Worm (Caenorhabditis elegans) whole organism, L3 larva: Measurements from ENCODE around the gene seu-1.

ENCODE experiments used
- R02D3.7 ChIP-seq: fragments of 150-350 bp; optimal IDR thresholded peaks from 2 replicates; lab custom pipeline; 2014; ENCODE audit warnings: missing biosample characterization, missing genetic modification characterization
- ZK546.5 ChIP-seq: sonication (generic microtip); optimal IDR thresholded peaks from 2 replicates; lab custom pipeline; 2017; ENCODE audit warnings: missing biosample characterization, missing genetic modification characterization
- aly-2 ChIP-seq: fragments of 150-350 bp; optimal IDR thresholded peaks from 2 replicates; lab custom pipeline; 2014; ENCODE audit warnings: missing biosample characterization, missing genetic modification characterization
- ama-1 ChIP-seq: fragments of 150-350 bp; optimal IDR thresholded peaks from 2 replicates; lab custom pipeline; 2018
- ceh-16 ChIP-seq: sonication (generic microtip); optimal IDR thresholded peaks from 2 replicates; lab custom pipeline; 2017; ENCODE audit warnings: missing biosample characterization, missing genetic modification characterization
- ceh-28 ChIP-seq: fragments of 150-350 bp; optimal IDR thresholded peaks from 2 replicates; lab custom pipeline; 2014; ENCODE audit warnings: missing biosample characterization, missing genetic modification reagents, missing genetic modification characterization
- ceh-82 ChIP-seq: fragments of 150-350 bp; optimal IDR thresholded peaks from 2 replicates; lab custom pipeline; 2014; ENCODE audit warnings: missing biosample characterization, missing genetic modification characterization
- daf-12 ChIP-seq: fragments of 150-350 bp; optimal IDR thresholded peaks from 2 replicates; lab custom pipeline; 2014; ENCODE audit warnings: missing biosample characterization, missing genetic modification reagents, missing genetic modification characterization
- egl-27 ChIP-seq: sonication (generic microtip); optimal IDR thresholded peaks from 4 replicates; lab custom pipeline; 2017; ENCODE audit warnings: missing biosample characterization, missing genetic modification reagents, missing genetic modification characterization
- egl-5 ChIP-seq: fragments of 150-350 bp; optimal IDR thresholded peaks from 2 replicates; lab custom pipeline; 2017; ENCODE audit warnings: missing biosample characterization, missing genetic modification reagents, missing genetic modification characterization, inconsistent platforms
- elt-2 ChIP-seq: sonication (generic microtip); optimal IDR thresholded peaks from 2 replicates; lab custom pipeline; 2016; ENCODE audit warnings: missing genetic modification reagents, mild to moderate bottlenecking, missing genetic modification characterization, missing compliant biosample characterization
- eor-1 ChIP-seq, 2 experiments: fragments of 150-350 bp; optimal IDR thresholded peaks; 2 replicates each; lab custom pipeline; 2014 to 2018; ENCODE audit warnings: missing biosample characterization in 2 of 2, missing genetic modification characterization in 2 of 2
- fkh-10 ChIP-seq: sonication (generic microtip); optimal IDR thresholded peaks from 2 replicates; lab custom pipeline; 2017; ENCODE audit warnings: missing biosample characterization, missing genetic modification reagents, missing genetic modification characterization
- fkh-2 ChIP-seq: fragments of 150-350 bp; optimal IDR thresholded peaks from 2 replicates; lab custom pipeline; 2014; ENCODE audit warnings: missing biosample characterization, missing genetic modification reagents, missing genetic modification characterization
- hmg-11 ChIP-seq: sonication (generic microtip); optimal IDR thresholded peaks from 2 replicates; lab custom pipeline; 2016; ENCODE audit warnings: missing genetic modification characterization, missing compliant biosample characterization
- jun-1 ChIP-seq: fragments of 150-350 bp; optimal IDR thresholded peaks from 2 replicates; lab custom pipeline; 2014; ENCODE audit warnings: missing biosample characterization, missing genetic modification reagents, missing genetic modification characterization
- lin-15B ChIP-seq: fragments of 150-350 bp; optimal IDR thresholded peaks from 2 replicates; lab custom pipeline; 2014; ENCODE audit warnings: missing biosample characterization, missing genetic modification characterization
- lin-39 ChIP-seq: fragments of 150-350 bp; optimal IDR thresholded peaks from 2 replicates; lab custom pipeline; 2018; ENCODE audit warnings: missing biosample characterization, missing genetic modification reagents, missing genetic modification characterization
- mdl-1 ChIP-seq: fragments of 150-350 bp; optimal IDR thresholded peaks from 2 replicates; lab custom pipeline; 2014; ENCODE audit warnings: missing biosample characterization, missing genetic modification characterization
- mml-1 ChIP-seq: fragments of 150-350 bp; sonication (generic microtip); optimal IDR thresholded peaks from 3 replicates; lab custom pipeline; 2014; ENCODE audit warnings: missing biosample characterization, missing genetic modification characterization
- nhr-11 ChIP-seq: fragments of 150-350 bp; optimal IDR thresholded peaks from 2 replicates; lab custom pipeline; 2014; ENCODE audit warnings: missing biosample characterization, missing genetic modification characterization
- nhr-12 ChIP-seq: fragments of 150-350 bp; optimal IDR thresholded peaks from 2 replicates; lab custom pipeline; 2014; ENCODE audit warnings: missing biosample characterization, missing genetic modification characterization
- nhr-23 ChIP-seq: fragments of 150-350 bp; optimal IDR thresholded peaks from 2 replicates; lab custom pipeline; 2014; ENCODE audit warnings: missing biosample characterization, missing genetic modification reagents, missing genetic modification characterization
- nhr-25 ChIP-seq: sonication (generic microtip); optimal IDR thresholded peaks from 2 replicates; lab custom pipeline; 2017; ENCODE audit warnings: missing biosample characterization, missing genetic modification characterization
- nhr-28 ChIP-seq: fragments of 150-350 bp; optimal IDR thresholded peaks from 2 replicates; lab custom pipeline; 2014; ENCODE audit warnings: missing biosample characterization, missing genetic modification characterization
- nhr-67 ChIP-seq: fragments of 150-350 bp; optimal IDR thresholded peaks from 2 replicates; lab custom pipeline; 2014; ENCODE audit warnings: missing biosample characterization, missing genetic modification characterization
- nhr-76 ChIP-seq: fragments of 150-350 bp; sonication (generic microtip); optimal IDR thresholded peaks from 5 replicates; lab custom pipeline; 2014; ENCODE audit warnings: missing biosample characterization, missing genetic modification characterization
- nhr-77 ChIP-seq: fragments of 150-350 bp; optimal IDR thresholded peaks from 2 replicates; lab custom pipeline; 2014; ENCODE audit warnings: missing biosample characterization, missing genetic modification characterization
- pha-4 ChIP-seq: fragments of 150-350 bp; optimal IDR thresholded peaks from 2 replicates; lab custom pipeline; 2014; ENCODE audit warnings: missing biosample characterization, missing genetic modification reagents, missing genetic modification characterization
- sea-2 ChIP-seq: fragments of 150-350 bp; sonication (generic microtip); optimal IDR thresholded peaks from 4 replicates; lab custom pipeline; 2014; ENCODE audit warnings: missing biosample characterization, missing genetic modification reagents, missing genetic modification characterization
- skn-1 ChIP-seq: fragments of 150-350 bp; optimal IDR thresholded peaks from 2 replicates; lab custom pipeline; 2014; ENCODE audit warnings: missing biosample characterization, missing genetic modification characterization
- snpc-4 ChIP-seq: fragments of 150-350 bp; optimal IDR thresholded peaks from 2 replicates; lab custom pipeline; 2014; ENCODE audit warnings: missing biosample characterization, missing genetic modification characterization
- tbx-2 ChIP-seq: sonication (generic microtip); optimal IDR thresholded peaks from 2 replicates; lab custom pipeline; 2016; ENCODE audit warnings: mild to moderate bottlenecking, missing genetic modification characterization, missing compliant biosample characterization
- unc-39 ChIP-seq: sonication (generic microtip); optimal IDR thresholded peaks from 4 replicates; lab custom pipeline; 2017; ENCODE audit warnings: missing biosample characterization, missing genetic modification characterization
- unc-62 ChIP-seq: fragments of 150-350 bp; sonication (generic microtip); optimal IDR thresholded peaks from 4 replicates; lab custom pipeline; 2014; ENCODE audit warnings: missing biosample characterization, missing genetic modification reagents, missing genetic modification characterization
- ztf-4 ChIP-seq: fragments of 150-350 bp; optimal IDR thresholded peaks from 2 replicates; lab custom pipeline; 2014; ENCODE audit warnings: missing biosample characterization, missing genetic modification characterization

Gene seu-1

DNA sequence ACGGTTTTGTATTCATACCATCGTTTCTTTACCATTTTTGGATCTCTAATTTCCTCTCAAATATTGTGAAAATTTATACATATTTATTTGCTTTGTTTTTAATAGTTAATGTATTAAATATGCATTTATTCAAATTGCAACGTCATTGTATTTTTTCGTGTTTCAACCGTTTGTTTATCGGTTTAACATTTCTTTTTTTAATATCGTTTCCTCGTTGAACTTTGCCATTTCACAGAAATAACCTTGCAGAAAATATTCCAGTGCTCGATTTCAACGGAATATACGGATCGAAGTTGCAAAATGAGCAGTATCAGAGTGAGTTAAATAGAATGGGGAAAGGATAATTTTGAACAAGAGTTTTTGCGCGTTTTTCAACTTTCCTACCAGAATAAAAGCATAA lies at the start of gene seu-1:
Gene seu-1, plus strand, starts transcription at position 301 of the 400 bp plus-strand sequence.
- TF ChIP-seq ceh-16 (tag; lab: Kevin White, UChicago) (no peak), mml-1 (tag; lab: Kevin White, UChicago) (no peak), tbx-2 (tag; lab: Kevin White, UChicago) (no peak), ama-1 (no peak), nhr-23 (tag; lab: Kevin White, UChicago) (no peak), ceh-28 (tag; lab: Kevin White, UChicago) (no peak), nhr-77 (tag; lab: Kevin White, UChicago) (no peak), lin-39 (tag; lab: Kevin White, UChicago) (no peak), skn-1 (tag; lab: Kevin White, UChicago) (no peak), ceh-82 (tag; lab: Kevin White, UChicago) (no peak), unc-62 (GFP tag; lab: Kevin White, UChicago) (no peak), ZK546.5 (no peak), fkh-10 (GFP tag; lab: Kevin White, UChicago) (no peak), fkh-2 (tag; lab: Kevin White, UChicago) (no peak), egl-5 (no peak), snpc-4 (tag; lab: Kevin White, UChicago) (no peak), ztf-4 (tag; lab: Kevin White, UChicago) (no peak), pha-4 (tag; lab: Kevin White, UChicago) (no peak), nhr-28 (no peak), daf-12 (tag; lab: Kevin White, UChicago) (no peak)

DNA sequence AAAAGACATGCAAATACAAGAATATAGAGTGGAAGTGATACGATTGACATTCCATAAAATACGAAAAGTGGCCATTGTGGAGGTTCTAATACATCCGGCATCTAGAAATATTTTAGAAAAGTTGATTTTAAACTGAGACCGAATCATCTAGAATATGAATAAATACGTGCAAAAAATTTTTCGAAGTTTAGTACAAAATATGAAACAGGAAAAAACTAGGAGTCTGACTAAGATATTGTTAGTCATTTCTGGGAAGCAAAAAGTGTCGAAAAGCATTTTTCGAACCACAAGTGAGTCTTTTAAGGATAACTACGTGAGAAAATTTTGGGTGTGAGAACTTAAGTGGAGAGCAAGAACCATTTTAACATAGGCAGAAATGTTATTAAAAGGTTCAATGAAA lies 47.3 kb upstream of the seu-1 start, which contains the start of gene srv-32:
Gene srv-32, minus strand, starts transcription at position 101 of the 400 bp plus-strand sequence.
- no peak for TF ChIP-seq hmg-11 (tag; lab: Kevin White, UChicago)
- no peak for TF ChIP-seq egl-27 (tag; lab: Kevin White, UChicago)
- no peak for TF ChIP-seq mdl-1 (tag; lab: Kevin White, UChicago)
- TF ChIP-seq, all 47 proteins: peak for 0

DNA sequence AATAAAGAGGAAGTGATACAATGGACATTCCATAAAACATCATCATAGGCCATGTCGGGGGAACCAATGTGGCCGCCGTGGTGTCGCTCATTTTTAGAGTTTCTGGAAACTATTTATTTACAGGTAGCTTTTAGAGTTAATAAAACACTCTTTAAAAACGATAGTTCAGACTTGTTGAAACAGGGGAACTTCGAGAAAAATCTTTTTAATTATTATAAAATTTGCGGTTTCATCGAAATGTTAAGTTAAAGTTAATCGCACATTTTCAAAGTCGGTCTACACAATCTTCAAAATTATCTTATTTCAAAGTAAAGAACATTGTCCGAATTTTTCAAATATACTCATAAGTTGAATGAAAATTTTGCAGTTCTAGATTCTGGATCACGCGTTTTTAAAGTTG lies 45.2 kb upstream of the seu-1 start, which contains the start of gene ops-1:
Gene ops-1, minus strand, starts transcription at position 101 of the 400 bp plus-strand sequence.
- no peak for TF ChIP-seq aly-2 (tag; lab: Kevin White, UChicago)
- no peak for TF ChIP-seq elt-2 (tag; lab: Kevin White, UChicago)
- no peak for TF ChIP-seq nhr-25 (tag; lab: Kevin White, UChicago)
- TF ChIP-seq ceh-16 (tag; lab: Kevin White, UChicago) = no peak
- TF ChIP-seq ztf-4 (tag; lab: Kevin White, UChicago) = no peak
- TF ChIP-seq unc-39 (tag; lab: Kevin White, UChicago) = no peak

DNA sequence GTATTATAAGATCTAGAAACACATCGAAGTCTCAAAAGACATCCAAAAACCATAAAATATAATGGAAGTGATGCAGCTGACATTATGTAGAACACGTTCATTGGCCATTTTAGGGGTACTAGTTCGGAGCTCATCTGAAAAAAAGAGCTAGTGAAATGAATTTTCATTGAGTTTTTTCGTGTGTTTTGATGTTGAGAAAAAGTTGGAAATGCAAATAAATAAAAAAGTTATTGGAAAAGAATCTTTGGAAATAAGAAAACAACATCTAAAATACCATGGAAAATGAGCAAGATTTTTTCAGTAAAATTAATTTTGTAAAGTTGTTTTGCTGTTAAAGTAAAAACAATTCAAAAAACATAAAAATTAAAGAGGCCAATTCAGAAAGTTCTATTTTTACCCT lies 38.7 kb upstream of the seu-1 start, which contains the start of gene srv-24:
Gene srv-24, minus strand, starts transcription at position 101 of the 400 bp plus-strand sequence.
- no peak for TF ChIP-seq hmg-11 (tag; lab: Kevin White, UChicago)
- no peak for TF ChIP-seq nhr-12
- TF ChIP-seq fkh-10 (GFP tag; lab: Kevin White, UChicago) = no peak
- TF ChIP-seq ztf-4 (tag; lab: Kevin White, UChicago) = no peak
- no peak for TF ChIP-seq ceh-82 (tag; lab: Kevin White, UChicago)
- no peak for TF ChIP-seq nhr-28
- TF ChIP-seq skn-1 (tag; lab: Kevin White, UChicago) = no peak
- no peak for TF ChIP-seq nhr-67 (tag; lab: Kevin White, UChicago)
- no peak for TF ChIP-seq lin-39 (tag; lab: Kevin White, UChicago)
- TF ChIP-seq eor-1 (tag; optimal IDR thresholded peaks at IDR 0.05; lab: Kevin White, UChicago) = no peak
- no peak for TF ChIP-seq nhr-11 (tag; lab: Kevin White, UChicago)
- no peak for TF ChIP-seq aly-2 (tag; lab: Kevin White, UChicago)
- no peak for TF ChIP-seq mdl-1 (tag; lab: Kevin White, UChicago)
- TF ChIP-seq tbx-2 (tag; lab: Kevin White, UChicago) = no peak

DNA sequence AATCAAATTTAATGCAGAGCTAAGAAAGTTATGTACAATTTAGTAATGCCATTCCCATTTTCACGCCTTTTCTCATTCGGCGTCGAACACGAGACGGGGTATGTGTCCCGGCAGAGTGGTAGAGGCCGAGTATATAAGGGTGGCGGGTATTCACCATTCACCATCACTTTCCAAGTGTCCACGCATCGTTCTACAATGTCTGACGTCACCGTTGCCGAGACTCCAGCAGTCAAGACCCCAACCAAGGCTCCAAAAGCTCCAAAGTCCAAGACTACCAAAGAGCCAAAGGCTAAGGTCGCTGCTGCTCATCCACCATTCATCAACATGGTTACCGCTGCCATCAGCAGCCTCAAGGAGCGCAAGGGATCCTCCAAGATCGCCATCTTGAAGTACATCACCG lies 35.4 kb upstream of the seu-1 start, which contains the start of gene hil-2:
Gene hil-2, plus strand, starts transcription at position 160 of the 400 bp plus-strand sequence.
- no peak for TF ChIP-seq ama-1
- TF ChIP-seq nhr-12 = no peak
- TF ChIP-seq lin-39 (tag; lab: Kevin White, UChicago) = peak; percentile 23

DNA sequence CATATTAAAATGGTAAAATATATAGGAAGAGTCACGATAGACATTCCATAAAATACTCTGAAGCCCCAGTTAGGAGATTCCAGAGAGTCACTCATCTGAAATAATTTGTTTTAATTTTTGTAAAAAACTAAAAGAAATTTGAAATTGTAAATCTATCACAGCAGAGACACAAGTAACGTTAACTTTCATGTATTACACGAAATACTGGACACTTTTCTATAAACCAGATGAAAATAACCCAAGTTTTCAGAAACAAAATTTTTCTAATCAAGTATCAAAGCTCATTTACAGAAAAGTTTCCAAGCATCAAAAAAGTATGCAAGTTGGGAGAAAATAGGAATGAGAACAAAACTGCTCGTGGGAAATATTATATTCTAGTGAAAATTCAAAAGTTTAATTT lies 31.2 kb upstream of the seu-1 start, which contains the start of gene srv-27:
Gene srv-27, minus strand, starts transcription at position 101 of the 400 bp plus-strand sequence.
- TF ChIP-seq fkh-2 (tag; lab: Kevin White, UChicago) = no peak
- no peak for TF ChIP-seq eor-1 (tag; optimal IDR thresholded peaks at IDR 0.05; lab: Kevin White, UChicago)
- no peak for TF ChIP-seq lin-39 (tag; lab: Kevin White, UChicago)
- TF ChIP-seq daf-12 (tag; lab: Kevin White, UChicago) = no peak
- no peak for TF ChIP-seq sea-2 (GFP tag; lab: Kevin White, UChicago)
- TF ChIP-seq jun-1 (tag; lab: Kevin White, UChicago) = no peak
- TF ChIP-seq unc-62 (GFP tag; lab: Kevin White, UChicago) = no peak
- no peak for TF ChIP-seq nhr-25 (tag; lab: Kevin White, UChicago)
- no peak for TF ChIP-seq nhr-67 (tag; lab: Kevin White, UChicago)
- TF ChIP-seq lin-15B = no peak
- no peak for TF ChIP-seq nhr-12
- no peak for TF ChIP-seq R02D3.7 (tag; lab: Kevin White, UChicago)
- no peak for TF ChIP-seq nhr-76 (tag; lab: Kevin White, UChicago)
- no peak for TF ChIP-seq ama-1
- no peak for TF ChIP-seq skn-1 (tag; lab: Kevin White, UChicago)
